5 fruit fly cellular contexts compared by ENCODE assay signal in genomic region chrX:3689079-3689478, dm6.
TF ChIP-seq lines count a peak whose summit lies in the region.

No protein-coding gene starts in this region.

TF ChIP-seq in whole organism, adult, 20 proteins besides CTCF, POLR2A, EP300 and RAD21 (continued from another document):
- TF ChIP-seq kay (GFP tag; lab: Kevin White, UChicago; ENCODE audit: borderline replicate concordance): no peak
- TF ChIP-seq CG11617 (GFP tag; optimal IDR thresholded peaks at IDR 0.05; lab: Kevin White, UChicago): peak; percentile 32

TF ChIP-seq in whole organism, embryonic, 481 proteins besides CTCF, POLR2A, EP300 and RAD21 (continued from another document and continues in another):
- TF ChIP-seq Vsx1 (GFP tag; optimal IDR thresholded peaks at IDR 0.05; lab: Kevin White, UChicago) (no peak), tio (GFP tag; optimal IDR thresholded peaks at IDR 0.05; lab: Kevin White, UChicago) (no peak), Lpt (GFP tag; optimal IDR thresholded peaks at IDR 0.05; lab: Kevin White, UChicago) (no peak), CG31388 (GFP tag; optimal IDR thresholded peaks at IDR 0.05; lab: Kevin White, UChicago) (no peak), sr (GFP tag; IDR thresholded peaks at IDR 0.05; lab: Robert Waterston, UW) (peak; percentile 79), B-H2 (GFP tag; optimal IDR thresholded peaks at IDR 0.05; lab: Kevin White, UChicago) (no peak), tna (GFP tag; IDR thresholded peaks at IDR 0.05; lab: Robert Waterston, UW; ENCODE audit: partially characterized antibody) (no peak; the same call in 1 of the 2 replicates), rib (GFP tag; IDR thresholded peaks at IDR 0.05; lab: Robert Waterston, UW) (0 out of 2 replicates have a peak, but pooled peaks have one; percentile 24), abd-A (tag; optimal IDR thresholded peaks at IDR 0.05; lab: Kevin White, UChicago) (peak; percentile 33), CG12744 (GFP tag; optimal IDR thresholded peaks at IDR 0.05; lab: Kevin White, UChicago) (no peak), klu (GFP tag; IDR thresholded peaks at IDR 0.05; lab: Robert Waterston, UW) (no peak), HLHmδ (GFP tag; optimal IDR thresholded peaks at IDR 0.05; lab: Kevin White, UChicago) (peak; percentile 42), CG33557 (GFP tag; optimal IDR thresholded peaks at IDR 0.05; lab: Kevin White, UChicago) (no peak), CG2199 (GFP tag; IDR thresholded peaks at IDR 0.05; lab: Robert Waterston, UW) (no peak), CG9215 (GFP tag; IDR thresholded peaks at IDR 0.05; lab: Robert Waterston, UW) (no peak), GATAe (GFP tag; conservative IDR thresholded peaks at IDR 0.05; lab: Robert Waterston, UW) (no peak), ase (GFP tag; IDR thresholded peaks at IDR 0.05; lab: Robert Waterston, UW) (no peak), bbx (GFP tag; IDR thresholded peaks at IDR 0.05; lab: Robert Waterston, UW; ENCODE audit: partially characterized antibody) (peak; percentile 42; the same call in 1 of the 2 replicates), pita (GFP tag; optimal IDR thresholded peaks at IDR 0.05; lab: Kevin White, UChicago) (no peak), Oaz (GFP tag; IDR thresholded peaks at IDR 0.05; lab: Robert Waterston, UW) (no peak), Elba2 (GFP tag; optimal IDR thresholded peaks at IDR 0.05; lab: Kevin White, UChicago) (no peak), luna (GFP tag; optimal IDR thresholded peaks at IDR 0.05; lab: Kevin White, UChicago) (no peak), CoRest (tag; optimal IDR thresholded peaks at IDR 0.05; lab: Kevin White, UChicago) (no peak), CG17385 (GFP tag; optimal IDR thresholded peaks at IDR 0.05; lab: Kevin White, UChicago) (peak; percentile 47), Adf1 (GFP tag; IDR thresholded peaks at IDR 0.05; lab: Robert Waterston, UW) (peak; percentile 89), HLH54F (GFP tag; optimal IDR thresholded peaks at IDR 0.05; lab: Kevin White, UChicago) (no peak), CG12071 (GFP tag; optimal IDR thresholded peaks at IDR 0.05; lab: Kevin White, UChicago) (no peak), CG4617 (GFP tag; optimal IDR thresholded peaks at IDR 0.05; lab: Kevin White, UChicago; ENCODE audit: borderline replicate concordance) (no peak), CG7963 (GFP tag; IDR thresholded peaks at IDR 0.05; lab: Robert Waterston, UW; ENCODE audit: partially characterized antibody) (no peak), CG4424 (GFP tag; optimal IDR thresholded peaks at IDR 0.05; lab: Kevin White, UChicago) (no peak), Dp (GFP tag; optimal IDR thresholded peaks at IDR 0.05; lab: Kevin White, UChicago) (no peak), CG8924 (tag; optimal IDR thresholded peaks at IDR 0.05; lab: Kevin White, UChicago) (no peak)

TF ChIP-seq in whole organism, prepupa, 60 proteins besides CTCF, POLR2A, EP300 and RAD21 (continued from another document):
- peak; percentile 18 for TF ChIP-seq CG1621 (tag; optimal IDR thresholded peaks at IDR 0.05; lab: Kevin White, UChicago)
- TF ChIP-seq CG10631 (GFP tag; optimal IDR thresholded peaks at IDR 0.05; lab: Kevin White, UChicago): no peak
- no peak for TF ChIP-seq fd59A (GFP tag; optimal IDR thresholded peaks at IDR 0.05; lab: Kevin White, UChicago)
- no peak for TF ChIP-seq lz (GFP tag; optimal IDR thresholded peaks at IDR 0.05; lab: Kevin White, UChicago)
- TF ChIP-seq CG32006 (GFP tag; optimal IDR thresholded peaks at IDR 0.05; lab: Kevin White, UChicago): no peak
- peak; percentile 79 for TF ChIP-seq CG6163 (GFP tag; IDR thresholded peaks at IDR 0.05; lab: Robert Waterston, UW)
- TF ChIP-seq Lpt (GFP tag; optimal IDR thresholded peaks at IDR 0.05; lab: Kevin White, UChicago): peak; percentile 28
- TF ChIP-seq CG9139 (GFP tag; optimal IDR thresholded peaks at IDR 0.05; lab: Kevin White, UChicago): peak; percentile 66
- peak; percentile 14 for TF ChIP-seq Eip93F (GFP tag; optimal IDR thresholded peaks at IDR 0.05; lab: Kevin White, UChicago)
- no peak for TF ChIP-seq salr (GFP tag; optimal IDR thresholded peaks at IDR 0.05; lab: Kevin White, UChicago)
- TF ChIP-seq vri (GFP tag; optimal IDR thresholded peaks at IDR 0.05; lab: Kevin White, UChicago): peak; percentile 86
- no peak for TF ChIP-seq CG6854 (GFP tag; optimal IDR thresholded peaks at IDR 0.05; lab: Kevin White, UChicago)
- no peak for TF ChIP-seq Hr39 (GFP tag; optimal IDR thresholded peaks at IDR 0.05; lab: Kevin White, UChicago)
- no peak for TF ChIP-seq Hr38 (GFP tag; optimal IDR thresholded peaks at IDR 0.05; lab: Kevin White, UChicago)
- no peak for TF ChIP-seq Sox15 (GFP tag; optimal IDR thresholded peaks at IDR 0.05; lab: Kevin White, UChicago)
- no peak for TF ChIP-seq CG8632 (GFP tag; optimal IDR thresholded peaks at IDR 0.05; lab: Kevin White, UChicago)
- peak; percentile 24 for TF ChIP-seq topi (GFP tag; optimal IDR thresholded peaks at IDR 0.05; lab: Kevin White, UChicago)
- TF ChIP-seq ss (GFP tag; optimal IDR thresholded peaks at IDR 0.05; lab: Kevin White, UChicago): peak; percentile 74 to 86
- TF ChIP-seq CG8119 (GFP tag; IDR thresholded peaks at IDR 0.05; lab: Robert Waterston, UW): peak; percentile 64
- TF ChIP-seq Hr4 (GFP tag; optimal IDR thresholded peaks at IDR 0.05; lab: Kevin White, UChicago): no peak
- TF ChIP-seq fkh (GFP tag; optimal IDR thresholded peaks at IDR 0.05; lab: Kevin White, UChicago): peak; percentile 39
- TF ChIP-seq CG11294 (GFP tag; IDR thresholded peaks at IDR 0.05; lab: Robert Waterston, UW): no peak
- TF ChIP-seq Eip78C (GFP tag; lab: Kevin White, UChicago): peak; percentile 31
- TF ChIP-seq CG11762 (GFP tag; optimal IDR thresholded peaks at IDR 0.05; lab: Kevin White, UChicago; ENCODE audit: insufficient read depth): no peak
- TF ChIP-seq CG3032 (tag; optimal IDR thresholded peaks at IDR 0.05; lab: Kevin White, UChicago): no peak
- peak; percentile 28 for TF ChIP-seq Ets96B (tag; optimal IDR thresholded peaks at IDR 0.05; lab: Kevin White, UChicago)
- peak; percentile 61 for TF ChIP-seq dsx (GFP tag; optimal IDR thresholded peaks at IDR 0.05; lab: Kevin White, UChicago; ENCODE audit: poor library complexity, severe bottlenecking)
TF ChIP-seq in whole organism, prepupa: peak in this region for 26.

TF ChIP-seq in whole organism, pupa, 21 proteins besides CTCF, POLR2A, EP300 and RAD21 (continued from another document):
- no peak for TF ChIP-seq CG17806 (tag; optimal IDR thresholded peaks at IDR 0.05; lab: Kevin White, UChicago)

TF ChIP-seq in whole organism, wandering third instar larva, 38 proteins besides CTCF, POLR2A, EP300 and RAD21 (continued from another document):
- TF ChIP-seq Rel (GFP tag; optimal IDR thresholded peaks at IDR 0.05; lab: Kevin White, UChicago) (peak; percentile 36), Rel (tag; optimal IDR thresholded peaks at IDR 0.05; lab: Kevin White, UChicago) (peak; percentile 48)
